Worm (Caenorhabditis elegans): ENCODE measurements around the gene tag-131.

Gene tag-131

DNA sequence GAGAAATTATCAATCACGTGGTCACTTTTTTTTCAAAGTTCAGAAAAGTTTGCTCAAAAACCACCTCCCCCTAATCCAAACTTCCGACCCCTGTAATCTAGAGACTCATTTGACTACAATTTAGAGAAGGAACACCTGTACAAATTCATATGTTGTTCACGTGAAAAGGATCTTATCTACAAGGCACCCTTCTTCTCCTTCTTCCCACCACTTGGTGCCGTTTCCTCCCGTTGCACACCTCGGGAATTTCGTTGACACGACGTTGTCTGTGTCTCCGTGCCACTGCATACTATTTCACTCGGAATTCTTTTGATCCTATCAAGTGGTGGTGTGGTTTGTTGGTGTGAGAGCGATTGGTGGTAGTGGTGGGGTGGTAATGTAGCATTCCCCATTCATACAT is 43.0 kb upstream of the tag-131 start:
- TF ChIP-seq F26F4.8 (GFP tag; conservative IDR thresholded peaks at IDR 0.05) (no peak), zip-11 (GFP tag; IDR thresholded peaks at IDR 0.05) (no peak), unc-62 (GFP tag; optimal IDR thresholded peaks at IDR 0.05 in 1 of 2) (peak in 1 of 2 experiments; percentile 93), unc-62 (tag; optimal IDR thresholded peaks at IDR 0.05) (no peak)

DNA sequence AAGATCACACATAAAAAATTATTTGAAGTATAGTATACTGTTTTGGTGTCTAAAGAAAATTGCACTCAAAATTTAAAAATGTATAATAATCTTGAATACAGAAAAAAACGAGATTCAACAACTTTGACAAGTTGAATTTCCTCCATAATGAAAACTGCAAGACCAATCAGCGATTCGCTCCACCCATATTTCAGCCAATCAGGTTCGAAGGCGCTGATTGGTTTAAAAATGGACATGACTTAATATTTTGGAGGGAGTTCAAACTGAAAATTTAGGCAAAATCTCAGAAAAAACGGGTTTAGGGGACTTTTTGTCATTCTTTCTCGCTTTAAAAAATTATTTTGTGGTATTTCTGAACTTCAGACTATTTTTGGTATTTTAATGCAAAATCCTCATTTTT is 41.8 kb upstream of the tag-131 start:
- TF ChIP-seq jun-1 (tag; optimal IDR thresholded peaks at IDR 0.05) (peak; percentile 15), unc-62 (GFP tag; optimal IDR thresholded peaks at IDR 0.05 in 1 of 2) (peak in 1 of 2 experiments; percentile 23), unc-62 (tag; optimal IDR thresholded peaks at IDR 0.05) (no peak), vab-7 (GFP tag; IDR thresholded peaks at IDR 0.05) (no peak), nhr-48 (tag; optimal IDR thresholded peaks at IDR 0.05) (no peak), dpl-1 (GFP tag; optimal IDR thresholded peaks at IDR 0.05) (peak; percentile 15), ama-1 (optimal IDR thresholded peaks at IDR 0.05) (peak; percentile 8)

DNA sequence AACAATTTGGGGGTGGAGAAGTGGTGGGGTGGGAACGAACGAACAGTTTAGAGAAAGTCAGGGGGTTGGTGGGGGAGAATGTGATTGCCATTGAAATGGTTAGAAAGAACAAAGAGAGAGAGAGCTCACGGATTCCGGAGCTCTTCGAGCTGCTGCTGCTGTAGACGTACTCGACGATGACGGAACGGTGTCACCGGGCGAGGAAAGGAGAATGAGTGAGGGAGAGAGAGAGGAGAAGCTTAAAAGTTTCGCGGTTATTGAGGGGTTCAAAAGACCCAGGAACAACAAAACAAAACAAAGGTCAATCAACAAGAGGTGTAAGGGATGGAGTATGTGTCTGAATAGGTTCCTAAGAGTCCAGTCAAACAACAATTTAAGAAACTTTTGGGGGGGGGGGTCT is 41.2 kb upstream of the tag-131 start:
- TF ChIP-seq set-16 (GFP tag; IDR thresholded peaks at IDR 0.05), result peak; percentile 32; the same call in 1 of the 2 replicates
- no peak for TF ChIP-seq D1046.2 (GFP tag; IDR thresholded peaks at IDR 0.05)
- TF ChIP-seq F49E8.2 (tag; optimal IDR thresholded peaks at IDR 0.05; ENCODE audit: borderline replicate concordance), result no peak
- no peak for TF ChIP-seq hif-1 (tag; optimal IDR thresholded peaks at IDR 0.05)
- TF ChIP-seq ZK337.2 (GFP tag; IDR thresholded peaks at IDR 0.05), result no peak
- TF ChIP-seq ceh-20 (GFP tag; IDR thresholded peaks at IDR 0.05), result no peak

DNA sequence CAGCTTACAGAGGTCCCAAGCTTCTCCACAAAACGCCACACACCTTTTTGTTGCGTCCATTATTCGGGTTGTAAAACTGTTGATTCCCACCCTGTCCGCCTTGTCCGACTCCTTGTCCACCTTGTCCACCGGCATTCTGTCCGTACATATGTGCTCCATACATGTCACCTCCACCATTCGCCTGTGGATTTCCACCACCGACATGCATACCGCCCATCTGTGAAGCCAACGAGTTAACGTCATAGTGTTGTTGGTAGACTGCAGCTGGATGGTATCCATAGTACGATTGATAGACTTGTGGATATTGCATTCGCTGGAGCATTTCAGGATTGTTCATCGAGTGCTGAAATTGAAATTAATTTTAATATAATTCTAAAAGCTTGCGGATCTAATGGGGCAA is 39.7 kb upstream of the tag-131 start:
- peak; percentile 6 for TF ChIP-seq mes-2 (tag; optimal IDR thresholded peaks at IDR 0.05; ENCODE audit: poor library complexity, severe bottlenecking)
- TF ChIP-seq Y105C5A.15 (GFP tag; IDR thresholded peaks at IDR 0.05), result no peak
- peak in 1 of 2 experiments; percentile 53 for TF ChIP-seq unc-62 (GFP tag; optimal IDR thresholded peaks at IDR 0.05 in 1 of 2)
- TF ChIP-seq unc-62 (tag; optimal IDR thresholded peaks at IDR 0.05), result no peak
- TF ChIP-seq set-16 (GFP tag; IDR thresholded peaks at IDR 0.05), result no peak
- TF ChIP-seq lin-39 (tag; optimal IDR thresholded peaks at IDR 0.05), result no peak
- TF ChIP-seq aha-1 (tag), result peak; percentile 58
- TF ChIP-seq hlh-30 (tag; optimal IDR thresholded peaks at IDR 0.05; ENCODE audit: insufficient read depth), result no peak

DNA sequence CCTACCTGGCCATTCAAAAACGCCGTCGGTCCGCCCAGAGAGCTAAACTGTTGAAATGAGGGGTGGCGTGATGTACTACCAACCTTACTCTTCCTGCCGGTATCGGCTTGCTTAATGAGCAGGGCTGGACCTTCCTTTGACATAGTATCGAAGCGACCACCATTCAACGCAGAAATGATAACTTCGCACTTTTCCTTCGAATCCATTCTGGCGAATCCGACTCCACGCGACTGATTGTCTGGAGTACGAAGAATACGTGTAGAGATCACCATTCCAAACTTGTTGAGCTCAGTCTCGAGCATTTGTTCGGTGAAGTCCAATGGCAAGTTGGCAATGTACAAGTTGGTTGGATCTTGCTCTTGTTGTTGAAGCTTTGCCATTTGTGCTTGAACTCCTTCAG is 39.3 kb upstream of the tag-131 start:
- TF ChIP-seq egl-43 (GFP tag; IDR thresholded peaks at IDR 0.05), result peak; percentile 16; the same call in 1 of the 2 replicates
- no peak for TF ChIP-seq duxl-1 (tag; optimal IDR thresholded peaks at IDR 0.05; ENCODE audit: poor library complexity)
- TF ChIP-seq unc-62 (GFP tag; optimal IDR thresholded peaks at IDR 0.05 in 1 of 2), result peak in 1 of 2 experiments; percentile 47
- no peak for TF ChIP-seq unc-62 (tag; optimal IDR thresholded peaks at IDR 0.05)
- no peak for TF ChIP-seq fos-1 (tag; optimal IDR thresholded peaks at IDR 0.05)
- TF ChIP-seq skn-1 (tag; optimal IDR thresholded peaks at IDR 0.05), result no peak
- TF ChIP-seq unc-130 (GFP tag; optimal IDR thresholded peaks at IDR 0.05), result no peak
- no peak for TF ChIP-seq snpc-1.2 (GFP tag; IDR thresholded peaks at IDR 0.05)

DNA sequence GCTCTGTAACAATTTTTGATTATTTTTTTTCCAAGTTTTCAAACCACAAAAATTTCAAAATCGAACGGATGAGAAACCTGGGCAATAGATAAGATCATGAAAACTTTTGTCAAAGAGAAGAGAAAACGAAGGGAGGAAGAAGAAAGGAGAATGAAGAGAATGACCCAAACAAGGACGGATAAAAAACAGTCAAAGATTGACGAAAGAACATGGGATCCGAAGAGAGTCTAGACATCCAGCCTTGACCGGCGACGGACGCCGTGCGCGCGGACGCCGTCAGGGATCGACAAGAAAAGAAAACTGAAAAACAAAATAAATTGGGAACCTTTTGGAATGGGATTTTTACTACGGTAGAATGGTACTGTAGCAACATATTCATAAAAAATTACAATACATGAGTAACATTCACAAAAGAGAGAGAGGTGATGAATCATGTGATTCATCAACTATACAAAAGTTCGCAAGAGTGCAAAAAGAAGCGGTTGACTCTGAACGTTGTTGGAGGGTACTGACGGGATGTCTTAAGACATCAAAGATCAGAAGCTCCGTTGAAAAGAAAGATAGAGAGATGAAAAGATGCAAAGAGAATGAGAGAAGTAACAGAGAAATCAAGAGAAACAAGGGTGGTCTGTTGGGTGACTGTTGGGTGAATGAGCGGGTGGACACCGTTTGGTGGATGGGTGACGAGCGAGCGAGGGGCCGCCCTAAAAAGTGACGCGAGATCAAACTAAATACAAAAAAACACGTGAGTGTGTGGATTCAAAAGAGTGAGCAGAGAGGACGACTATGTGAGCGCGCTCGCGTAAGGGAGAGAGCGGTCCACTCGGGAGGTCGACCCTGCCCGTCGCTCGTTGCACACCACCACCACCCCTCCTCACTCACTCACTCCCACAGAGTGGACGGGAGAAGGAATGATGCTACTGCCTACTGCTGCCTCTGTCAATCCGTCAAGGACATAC is 37.0 kb upstream of the tag-131 start, which contains the start of gene sup-26:
Gene sup-26, minus strand, starts transcription at position 10 of the 959 bp plus-strand sequence.
- TF ChIP-seq set-16 (GFP tag; IDR thresholded peaks at IDR 0.05), result peak; percentile 87
- TF ChIP-seq F44E2.7 (GFP tag; IDR thresholded peaks at IDR 0.05), result no peak
- no peak for TF ChIP-seq aly-2 (tag; optimal IDR thresholded peaks at IDR 0.05)
- TF ChIP-seq ceh-28 (tag; optimal IDR thresholded peaks at IDR 0.05), result no peak
- no peak for TF ChIP-seq D1046.2 (GFP tag; IDR thresholded peaks at IDR 0.05)
- no peak for TF ChIP-seq duxl-1 (tag; optimal IDR thresholded peaks at IDR 0.05; ENCODE audit: poor library complexity)
- peak; percentile 32 for TF ChIP-seq rbr-2 (tag; optimal IDR thresholded peaks at IDR 0.05)
- TF ChIP-seq dpl-1 (GFP tag; optimal IDR thresholded peaks at IDR 0.05), result no peak
- TF ChIP-seq unc-39 (tag; optimal IDR thresholded peaks at IDR 0.05), result no peak
- TF ChIP-seq snpc-1.2 (GFP tag; IDR thresholded peaks at IDR 0.05), result no peak
- no peak for TF ChIP-seq cey-2 (tag; optimal IDR thresholded peaks at IDR 0.05; ENCODE audit: borderline replicate concordance, insufficient read depth)
- TF ChIP-seq saeg-2 (GFP tag; IDR thresholded peaks at IDR 0.05), result no peak
- TF ChIP-seq lin-38 (GFP tag; IDR thresholded peaks at IDR 0.05), result no peak
- no peak for TF ChIP-seq spr-1 (tag; optimal IDR thresholded peaks at IDR 0.05)
- TF ChIP-seq hlh-30 (tag; optimal IDR thresholded peaks at IDR 0.05; ENCODE audit: insufficient read depth), result peak; percentile 47
- TF ChIP-seq ceh-20 (GFP tag; IDR thresholded peaks at IDR 0.05), result no peak
- TF ChIP-seq pha-4 (GFP tag; IDR thresholded peaks at IDR 0.05), result no peak
- peak; percentile 32 for TF ChIP-seq pha-4 (tag; optimal IDR thresholded peaks at IDR 0.05)
- no peak for TF ChIP-seq Y105C5A.15 (GFP tag; IDR thresholded peaks at IDR 0.05)
- peak; percentile 41 for TF ChIP-seq hlh-11 (tag; optimal IDR thresholded peaks at IDR 0.05)
